Fruit fly (Drosophila melanogaster) whole organism, embryonic: ENCODE data around the gene ari-1.

Source experiments
- BEAF-32 ChIP-seq: fragments of 200-800 bp; sonication (Bioruptor generic); optimal IDR thresholded peaks from 3 replicates; lab custom pipeline; 2017; ENCODE audit warnings: missing biosample characterization, missing genetic modification characterization, mild to moderate bottlenecking, moderate library complexity, missing genetic modification reagents
- C15 ChIP-seq: fragments of 200-800 bp; sonication (Bioruptor generic); IDR thresholded peaks from 3 replicates; pipeline ENCODE4 v1.3.6; 2022; ENCODE audit warnings: missing biosample characterization, missing genetic modification characterization
- CG10431 ChIP-seq: fragments of 200-800 bp; sonication (Bioruptor generic); optimal IDR thresholded peaks from 3 replicates; lab custom pipeline; 2018; ENCODE audit warnings: missing biosample characterization, mild to moderate bottlenecking, missing genetic modification characterization
- CG10543 ChIP-seq: fragments of 200-800 bp; sonication (Bioruptor generic); optimal IDR thresholded peaks from 3 replicates; lab custom pipeline; 2017; ENCODE audit warnings: missing biosample characterization, mild to moderate bottlenecking, missing genetic modification characterization, moderate library complexity
- CG11560 ChIP-seq: fragments of 200-800 bp; sonication (Bioruptor generic); IDR thresholded peaks from 3 replicates; pipeline ENCODE4 v1.3.6; 2022; ENCODE audit warnings: missing biosample characterization, missing genetic modification characterization
- CG12391 ChIP-seq: fragments of 200-800 bp; sonication (Bioruptor generic); optimal IDR thresholded peaks from 3 replicates; lab custom pipeline; 2018; ENCODE audit warnings: missing biosample characterization, mild to moderate bottlenecking, missing genetic modification characterization, moderate library complexity
- CG12659 ChIP-seq: fragments of 200-800 bp; sonication (Bioruptor generic); optimal IDR thresholded peaks from 3 replicates; lab custom pipeline; 2017; ENCODE audit warnings: mild to moderate bottlenecking, missing biosample characterization, missing genetic modification reagents, missing genetic modification characterization
- CG13624 ChIP-seq: fragments of 200-800 bp; sonication (Bioruptor generic); optimal IDR thresholded peaks from 2 replicates; lab custom pipeline; 2016; ENCODE audit warnings: missing biosample characterization, missing genetic modification characterization
- CG13894 ChIP-seq: fragments of 200-800 bp; sonication (Bioruptor generic); optimal IDR thresholded peaks from 3 replicates; lab custom pipeline; 2018; ENCODE audit warnings: missing biosample characterization, mild to moderate bottlenecking, missing genetic modification characterization, moderate library complexity
- CG16813 ChIP-seq: fragments of 200-800 bp; sonication (Bioruptor generic); IDR thresholded peaks from 3 replicates; pipeline ENCODE4 v1.3.6; 2022; ENCODE audit warnings: missing biosample characterization, missing genetic modification characterization; ENCODE audit not compliant: partially characterized antibody
- CG17912 ChIP-seq: fragments of 200-800 bp; sonication (Bioruptor generic); optimal IDR thresholded peaks from 2 replicates; lab custom pipeline; 2018; ENCODE audit warnings: missing biosample characterization, mild to moderate bottlenecking, missing genetic modification characterization
- CG18476 ChIP-seq: fragments of 200-800 bp; sonication (Bioruptor generic); optimal IDR thresholded peaks from 2 replicates; lab custom pipeline; 2016; ENCODE audit warnings: missing biosample characterization, mild to moderate bottlenecking, missing genetic modification characterization
- CG18619 ChIP-seq: fragments of 200-800 bp; sonication (Bioruptor generic); optimal IDR thresholded peaks from 3 replicates; lab custom pipeline; 2017; ENCODE audit warnings: missing biosample characterization, mild to moderate bottlenecking, missing genetic modification characterization
- CG2875 ChIP-seq: fragments of 200-800 bp; sonication (Bioruptor generic); optimal IDR thresholded peaks from 2 replicates; lab custom pipeline; 2017; ENCODE audit warnings: missing biosample characterization, mild to moderate bottlenecking, missing genetic modification characterization, missing genetic modification reagents
- CG32767 ChIP-seq: fragments of 200-800 bp; sonication (Bioruptor generic); IDR thresholded peaks from 2 replicates; pipeline ENCODE4 v1.3.6; 2022; ENCODE audit warnings: missing biosample characterization, missing genetic modification characterization
- CG33557 ChIP-seq: fragments of 200-800 bp; sonication (Bioruptor generic); optimal IDR thresholded peaks from 2 replicates; lab custom pipeline; 2019; ENCODE audit warnings: missing biosample characterization, mild to moderate bottlenecking, missing genetic modification characterization, moderate library complexity
- CG6791 ChIP-seq: fragments of 200-800 bp; sonication (Bioruptor generic); IDR thresholded peaks from 3 replicates; pipeline ENCODE4 v1.3.6; 2022; ENCODE audit warnings: missing biosample characterization, missing genetic modification characterization; ENCODE audit not compliant: partially characterized antibody
- CG7372 ChIP-seq: fragments of 200-800 bp; sonication (Bioruptor generic); IDR thresholded peaks from 2 replicates; pipeline ENCODE4 v1.3.6; 2022; ENCODE audit warnings: missing biosample characterization, missing genetic modification characterization
- CG8290 ChIP-seq, 3 experiments: fragments of 200-800 bp; sonication (Bioruptor generic); optimal IDR thresholded peaks; 2 replicates each; lab custom pipeline; 2016 to 2019; ENCODE audit warnings: missing biosample characterization in 3 of 3, missing genetic modification characterization in 3 of 3, mild to moderate bottlenecking in 2 of 3, moderate library complexity in 1 of 3
- CG8478 ChIP-seq: fragments of >200 bp; optimal IDR thresholded peaks from 2 replicates; lab custom pipeline; 2018
- CG8765 ChIP-seq: fragments of 200-800 bp; sonication (Bioruptor generic); IDR thresholded peaks from 2 replicates; pipeline ENCODE4 v1.3.6; 2022; ENCODE audit warnings: missing biosample characterization, missing genetic modification characterization
- CG9437 ChIP-seq: fragments of 200-800 bp; sonication (Bioruptor generic); optimal IDR thresholded peaks from 2 replicates; lab custom pipeline; 2018; ENCODE audit warnings: missing biosample characterization, mild to moderate bottlenecking, missing genetic modification characterization
- D19B ChIP-seq: fragments of 200-800 bp; sonication (Bioruptor generic); optimal IDR thresholded peaks from 2 replicates; lab custom pipeline; 2017; ENCODE audit warnings: missing biosample characterization, mild to moderate bottlenecking, missing genetic modification characterization
- Doc2 ChIP-seq: fragments of 200-800 bp; sonication (Bioruptor generic); IDR thresholded peaks from 2 replicates; pipeline ENCODE4 v1.3.6; 2022; ENCODE audit warnings: missing biosample characterization, missing genetic modification characterization
- Dp ChIP-seq: fragments of 200-800 bp; sonication (Bioruptor generic); optimal IDR thresholded peaks from 2 replicates; lab custom pipeline; 2018; ENCODE audit warnings: missing biosample characterization, mild to moderate bottlenecking, missing genetic modification characterization, moderate library complexity
- Drgx ChIP-seq: fragments of 200-800 bp; sonication (Bioruptor generic); IDR thresholded peaks from 2 replicates; pipeline ENCODE4 v1.3.6; 2022; ENCODE audit warnings: missing biosample characterization, missing genetic modification characterization
- Gug ChIP-seq: fragments of 200-800 bp; sonication (Bioruptor generic); IDR thresholded peaks from 4 replicates; pipeline ENCODE4 v1.3.6; 2022; ENCODE audit warnings: missing biosample characterization, missing genetic modification characterization
- Myb ChIP-seq: fragments of 200-800 bp; sonication (Bioruptor generic); optimal IDR thresholded peaks from 2 replicates; lab custom pipeline; 2016; ENCODE audit warnings: missing biosample characterization, missing genetic modification characterization
- Oaz ChIP-seq: fragments of 200-800 bp; sonication (Bioruptor generic); IDR thresholded peaks from 2 replicates; pipeline ENCODE4 v1.3.6; 2022; ENCODE audit warnings: missing biosample characterization, missing genetic modification characterization
- Poxn ChIP-seq: fragments of 200-800 bp; sonication (Bioruptor generic); IDR thresholded peaks from 2 replicates; pipeline ENCODE4 v1.3.6; 2022; ENCODE audit warnings: missing biosample characterization, missing genetic modification characterization
- Scr ChIP-seq: fragments of 200-800 bp; sonication (Bioruptor generic); IDR thresholded peaks from 2 replicates; pipeline ENCODE4 v1.3.6; 2022; ENCODE audit warnings: missing biosample characterization, missing genetic modification characterization; ENCODE audit not compliant: partially characterized antibody
- Side ChIP-seq: fragments of 200-800 bp; sonication (Bioruptor generic); optimal IDR thresholded peaks from 2 replicates; lab custom pipeline; 2016; ENCODE audit warnings: missing biosample characterization, missing genetic modification characterization
- Xrp1 ChIP-seq: fragments of 200-800 bp; sonication (Bioruptor generic); IDR thresholded peaks from 2 replicates; pipeline ENCODE4 v1.3.6; 2022; ENCODE audit warnings: missing biosample characterization, missing genetic modification characterization
- ab ChIP-seq: fragments of 200-800 bp; sonication (Bioruptor generic); optimal IDR thresholded peaks from 2 replicates; lab custom pipeline; 2016; ENCODE audit warnings: missing biosample characterization, missing genetic modification characterization
- croc ChIP-seq: fragments of 200-800 bp; sonication (Bioruptor generic); conservative IDR thresholded peaks from 3 replicates; pipeline ENCODE4 v1.3.6; 2022; ENCODE audit warnings: missing biosample characterization, missing genetic modification characterization
- dmrt11E ChIP-seq: fragments of 200-800 bp; sonication (Bioruptor generic); optimal IDR thresholded peaks from 3 replicates; lab custom pipeline; 2018; ENCODE audit warnings: missing biosample characterization, mild to moderate bottlenecking, missing genetic modification characterization, moderate library complexity
- fd3F ChIP-seq: fragments of 200-800 bp; sonication (Bioruptor generic); optimal IDR thresholded peaks from 2 replicates; lab custom pipeline; 2018; ENCODE audit warnings: missing biosample characterization, mild to moderate bottlenecking, missing genetic modification characterization, moderate library complexity
- hb ChIP-seq: fragments of 200-800 bp; sonication (Bioruptor generic); IDR thresholded peaks from 3 replicates; pipeline ENCODE4 v1.3.6; 2022; ENCODE audit warnings: missing biosample characterization, missing genetic modification characterization; ENCODE audit not compliant: partially characterized antibody
- hkb ChIP-seq, 2 experiments: fragments of 200-800 bp in 1 of 2; fragments of >200 bp in 1 of 2; sonication (Bioruptor generic) in 1 of 2; IDR thresholded peaks in 1 of 2; optimal IDR thresholded peaks in 1 of 2; 2 replicates each; pipeline versions ENCODE4 v1.3.6 to Lab custom; 2017 to 2022; ENCODE audit warnings: missing biosample characterization in 1 of 2, missing genetic modification characterization in 1 of 2
- hth ChIP-seq: fragments of >200 bp; optimal IDR thresholded peaks from 2 replicates; lab custom pipeline; 2017; ENCODE audit warnings: inconsistent platforms
- inv ChIP-seq: fragments of 200-800 bp; sonication (Bioruptor generic); IDR thresholded peaks from 2 replicates; pipeline ENCODE4 v1.3.6; 2022; ENCODE audit warnings: missing biosample characterization, missing genetic modification characterization; ENCODE audit not compliant: partially characterized antibody
- nerfin-2 ChIP-seq: fragments of 200-800 bp; sonication (Bioruptor generic); IDR thresholded peaks from 2 replicates; pipeline ENCODE4 v1.3.6; 2022; ENCODE audit warnings: missing biosample characterization, missing genetic modification characterization; ENCODE audit not compliant: partially characterized antibody
- p53 ChIP-seq: fragments of 200-800 bp; sonication (Bioruptor generic); optimal IDR thresholded peaks from 2 replicates; lab custom pipeline; 2016; ENCODE audit warnings: missing biosample characterization, missing genetic modification characterization
- pum ChIP-seq: fragments of 200-800 bp; sonication (Bioruptor generic); optimal IDR thresholded peaks from 2 replicates; lab custom pipeline; 2016; ENCODE audit warnings: missing biosample characterization, missing genetic modification characterization
- salm ChIP-seq: fragments of 200-800 bp; sonication (Bioruptor generic); optimal IDR thresholded peaks from 2 replicates; lab custom pipeline; 2018; ENCODE audit warnings: missing biosample characterization, mild to moderate bottlenecking, missing genetic modification characterization
- sc ChIP-seq, 3 experiments: fragments of >200 bp in 2 of 3; fragments of 200-800 bp in 1 of 3; sonication (Bioruptor generic) in 1 of 3; optimal IDR thresholded peaks; 2 replicates in 2 of 3; 3 replicates in 1 of 3; lab custom pipeline; 2017; ENCODE audit warnings: mild to moderate bottlenecking in 1 of 3, missing biosample characterization in 1 of 3, missing genetic modification characterization in 1 of 3, missing genetic modification reagents in 1 of 3
- ssp ChIP-seq: fragments of 200-800 bp; sonication (Bioruptor generic); IDR thresholded peaks from 2 replicates; pipeline ENCODE4 v1.3.6; 2022; ENCODE audit warnings: missing biosample characterization, missing genetic modification characterization
- tna ChIP-seq: fragments of 200-800 bp; sonication (Bioruptor generic); IDR thresholded peaks from 2 replicates; pipeline ENCODE4 v1.3.6; 2022; ENCODE audit warnings: missing biosample characterization, missing genetic modification characterization; ENCODE audit not compliant: partially characterized antibody
- vnd ChIP-seq: fragments of 200-800 bp; sonication (Bioruptor generic); IDR thresholded peaks from 3 replicates; pipeline ENCODE4 v1.3.6; 2022; ENCODE audit warnings: missing biosample characterization, missing genetic modification characterization; ENCODE audit not compliant: partially characterized antibody

The ari-1 gene

dm6 chrX:18130168-18130567 lies 7.4 kb downstream of the ari-1 start, which contains the start of gene CG43133:
CG43133 (minus strand) TSS chrX:18130178.
- TF ChIP-seq CG8290 (GFP tag; optimal IDR thresholded peaks at IDR 0.05; lab: Kevin White, UChicago): no peak
- TF ChIP-seq CG8290 (tag; optimal IDR thresholded peaks at IDR 0.05; lab: Kevin White, UChicago): no peak
- no peak for TF ChIP-seq CG10431
- TF ChIP-seq Dp (GFP tag; lab: Kevin White, UChicago): no peak
- TF ChIP-seq ssp (GFP tag; lab: Robert Waterston, UW): no peak
- no peak for TF ChIP-seq Xrp1 (GFP tag; lab: Robert Waterston, UW)
- TF ChIP-seq ab (GFP tag; lab: Kevin White, UChicago): no peak
- TF ChIP-seq dmrt11E: no peak
- TF ChIP-seq Gug (GFP tag; lab: Robert Waterston, UW): no peak
- no peak for TF ChIP-seq CG12391 (tag; lab: Kevin White, UChicago)
- no peak for TF ChIP-seq CG18476
- TF ChIP-seq C15 (GFP tag; lab: Robert Waterston, UW): no peak
- TF ChIP-seq Myb (GFP tag; lab: Kevin White, UChicago): no peak
- no peak for TF ChIP-seq pum (GFP tag; lab: Kevin White, UChicago)
- TF ChIP-seq CG13624 (GFP tag; lab: Kevin White, UChicago): no peak
- TF ChIP-seq CG2875 (GFP tag; lab: Kevin White, UChicago): no peak
- TF ChIP-seq CG8765: no peak
- TF ChIP-seq fd3F (GFP tag; lab: Kevin White, UChicago): no peak
- TF ChIP-seq, all 482 proteins: peak for 0

dm6 chrX:18129297-18129696 lies 8.3 kb downstream of the ari-1 start:
- no peak for TF ChIP-seq CG33557 (GFP tag; lab: Kevin White, UChicago)
- TF ChIP-seq Poxn (GFP tag; lab: Robert Waterston, UW): no peak
- peak; percentile 22 for TF ChIP-seq D19B (GFP tag; lab: Kevin White, UChicago)
- TF ChIP-seq nerfin-2 (GFP tag; lab: Robert Waterston, UW): 0 out of 2 replicates have a peak, but pooled peaks have one; percentile 27
- TF ChIP-seq CG11560 (tag; lab: Robert Waterston, UW): no peak
- TF ChIP-seq CG17912 (GFP tag; lab: Kevin White, UChicago): no peak
- peak; percentile 58 for TF ChIP-seq CG16813 (GFP tag; lab: Robert Waterston, UW)
- TF ChIP-seq Drgx (GFP tag; lab: Robert Waterston, UW): no peak
- TF ChIP-seq tna (GFP tag; lab: Robert Waterston, UW): peak; percentile 52; the same call in 1 of the 2 replicates
- TF ChIP-seq CG10543 (GFP tag; lab: Kevin White, UChicago): no peak
- TF ChIP-seq sc (optimal IDR thresholded peaks at IDR 0.05; lab: Kevin White, UChicago): no peak
- TF ChIP-seq sc (GFP tag; optimal IDR thresholded peaks at IDR 0.05; lab: Kevin White, UChicago): no peak
- TF ChIP-seq CG13894 (tag; lab: Kevin White, UChicago): no peak
- no peak for TF ChIP-seq p53
- TF ChIP-seq Doc2: no peak
- no peak for TF ChIP-seq Oaz (GFP tag; lab: Robert Waterston, UW)
- 0 out of 3 replicates have a peak, but pooled peaks have one; percentile 48 for TF ChIP-seq hb
- no peak for TF ChIP-seq croc (GFP tag; lab: Robert Waterston, UW)
- no peak for TF ChIP-seq CG7372 (GFP tag; lab: Robert Waterston, UW)
- TF ChIP-seq vnd: peak; percentile 36; the same call in 1 of the 3 replicates
- TF ChIP-seq CG12659 (GFP tag; lab: Kevin White, UChicago): no peak
- TF ChIP-seq CG9437 (GFP tag; lab: Kevin White, UChicago): no peak
- no peak for TF ChIP-seq inv (GFP tag; lab: Robert Waterston, UW)
- TF ChIP-seq CG6791 (GFP tag; lab: Robert Waterston, UW): peak; percentile 62; the same call in 2 of the 3 replicates
- no peak for TF ChIP-seq Side (GFP tag; lab: Kevin White, UChicago)
- TF ChIP-seq hkb (optimal IDR thresholded peaks at IDR 0.05; lab: Kevin White, UChicago): no peak
- TF ChIP-seq hkb (GFP tag; IDR thresholded peaks at IDR 0.05; lab: Robert Waterston, UW): no peak
- TF ChIP-seq CG8478 (lab: Kevin White, UChicago): no peak
- no peak for TF ChIP-seq hth (lab: Kevin White, UChicago)
- peak; percentile 9; the same call in 1 of the 2 replicates for TF ChIP-seq Scr (GFP tag; lab: Robert Waterston, UW)
- no peak for TF ChIP-seq CG32767 (GFP tag; lab: Robert Waterston, UW)
- TF ChIP-seq BEAF-32 (GFP tag; lab: Kevin White, UChicago): no peak
- TF ChIP-seq salm (tag; lab: Kevin White, UChicago): no peak
- TF ChIP-seq CG18619 (GFP tag; lab: Kevin White, UChicago): no peak
